Fruit fly (Drosophila melanogaster) whole organism: Measurements from ENCODE around the gene Naa20A.
A peak's percentile ranks its signal among the peaks of the same experiment; 100 is the strongest.

Experiments
- CG8478 ChIP-seq: fragments of >200 bp; optimal IDR thresholded peaks from 2 replicates; lab custom pipeline; 2018; ENCODE audit warnings: inconsistent platforms
- Dll ChIP-seq: fragments of >200 bp; optimal IDR thresholded peaks from 2 replicates; lab custom pipeline; 2017
- EcR ChIP-seq, 2 experiments: fragments of >200 bp; optimal IDR thresholded peaks; 2 replicates each; lab custom pipeline; 2017; ENCODE audit warnings: missing biosample characterization in 2 of 2, missing genetic modification characterization in 2 of 2, missing genetic modification reagents in 2 of 2
- pan ChIP-seq: fragments of >200 bp; optimal IDR thresholded peaks from 2 replicates; lab custom pipeline; 2017
- psq ChIP-seq: fragments of >200 bp; optimal IDR thresholded peaks from 2 replicates; lab custom pipeline; 2017

dm6 chrX:19663196-19663858 lies 40.5 kb upstream of the Naa20A start:
- no peak for TF ChIP-seq EcR (GFP tag; optimal IDR thresholded peaks at IDR 0.05; lab: Kevin White, UChicago)
- TF ChIP-seq psq (lab: Kevin White, UChicago): no peak
- TF ChIP-seq pan (lab: Kevin White, UChicago): no peak
- no peak for TF ChIP-seq CG8478 (lab: Kevin White, UChicago)
- TF ChIP-seq Dll: peak; percentile 2
